Worm (Caenorhabditis elegans): ENCODE data around the gene F18E3.11.

The F18E3.11 gene

ce11 chrV:7413107-7413774 is at the start of gene F18E3.11:
TSS of gene F18E3.11 (plus strand) at chrV:7413482.
- TF ChIP-seq skn-1 (tag; optimal IDR thresholded peaks at IDR 0.05): no peak
- TF ChIP-seq hlh-11 (tag; optimal IDR thresholded peaks at IDR 0.05): peak; percentile 71
- no peak for TF ChIP-seq daf-12 (tag; optimal IDR thresholded peaks at IDR 0.05)
- peak; percentile 23; the same call in 1 of the 2 replicates for TF ChIP-seq dmd-6 (GFP tag; IDR thresholded peaks at IDR 0.05)
- peak; percentile 76 for TF ChIP-seq nhr-48 (tag; optimal IDR thresholded peaks at IDR 0.05)
- peak in 1 of 2 experiments; percentile 80 for TF ChIP-seq unc-62 (GFP tag; optimal IDR thresholded peaks at IDR 0.05 in 1 of 2)
- TF ChIP-seq unc-62 (tag; optimal IDR thresholded peaks at IDR 0.05): no peak
- TF ChIP-seq tra-1 (GFP tag; IDR thresholded peaks at IDR 0.05): 0 out of 2 replicates have a peak, but pooled peaks have one; percentile 29
- no peak for TF ChIP-seq attf-4 (tag; optimal IDR thresholded peaks at IDR 0.05)
- no peak for TF ChIP-seq ztf-7 (tag; optimal IDR thresholded peaks at IDR 0.05)
- peak in 1 of 2 experiments; percentile 69 for TF ChIP-seq mdl-1 (tag; optimal IDR thresholded peaks at IDR 0.05)
- peak; percentile 90 for TF ChIP-seq nhr-28 (tag; optimal IDR thresholded peaks at IDR 0.05)
- peak; percentile 65 for TF ChIP-seq hlh-30 (tag; optimal IDR thresholded peaks at IDR 0.05; ENCODE audit: insufficient read depth)
- no peak for TF ChIP-seq dmd-8 (GFP tag; IDR thresholded peaks at IDR 0.05)
- TF ChIP-seq lim-7 (GFP tag; IDR thresholded peaks at IDR 0.05): no peak
- peak; percentile 72 for TF ChIP-seq nhr-25 (tag; optimal IDR thresholded peaks at IDR 0.05; ENCODE audit: borderline replicate concordance, insufficient read depth)
- TF ChIP-seq mxl-3 (GFP tag; optimal IDR thresholded peaks at IDR 0.05): peak; percentile 45
- TF ChIP-seq duxl-1 (tag; optimal IDR thresholded peaks at IDR 0.05; ENCODE audit: poor library complexity): peak; percentile 10
- peak; percentile 77 for TF ChIP-seq aha-1 (tag)
- TF ChIP-seq F26F4.8 (GFP tag; conservative IDR thresholded peaks at IDR 0.05): no peak
- TF ChIP-seq egl-27 (tag; optimal IDR thresholded peaks at IDR 0.05): no peak
- no peak for TF ChIP-seq ceh-20 (GFP tag; IDR thresholded peaks at IDR 0.05)
- TF ChIP-seq nhr-6 (tag; optimal IDR thresholded peaks at IDR 0.05): no peak
- no peak for TF ChIP-seq jun-1 (tag; optimal IDR thresholded peaks at IDR 0.05)
- peak; percentile 94 for TF ChIP-seq ama-1 (optimal IDR thresholded peaks at IDR 0.05)
- 0 out of 2 replicates have a peak, but pooled peaks have one; percentile 35 for TF ChIP-seq T26A8.4 (GFP tag; IDR thresholded peaks at IDR 0.05)
- TF ChIP-seq ces-1 (GFP tag; optimal IDR thresholded peaks at IDR 0.05): no peak
- TF ChIP-seq lir-3 (tag; optimal IDR thresholded peaks at IDR 0.05): no peak
- peak; percentile 75; the same call in 1 of the 2 replicates for TF ChIP-seq mdt-29 (GFP tag; IDR thresholded peaks at IDR 0.05)
- TF ChIP-seq hif-1 (tag; optimal IDR thresholded peaks at IDR 0.05): peak in 1 of 2 experiments; percentile 50
- TF ChIP-seq zag-1 (tag; optimal IDR thresholded peaks at IDR 0.05): no peak

ce11 chrV:7364059-7364458 is 49.2 kb upstream of the F18E3.11 start, which contains the start of gene cyp-35A2:
TSS of gene cyp-35A2 (minus strand) at chrV:7364182.
- TF ChIP-seq ceh-62 (tag; optimal IDR thresholded peaks at IDR 0.05): no peak
- no peak for TF ChIP-seq ceh-28 (tag; optimal IDR thresholded peaks at IDR 0.05)
- TF ChIP-seq ceh-32 (tag; optimal IDR thresholded peaks at IDR 0.05; ENCODE audit: poor library complexity): no peak
- no peak for TF ChIP-seq saeg-2 (GFP tag; IDR thresholded peaks at IDR 0.05)
- TF ChIP-seq dmd-6 (GFP tag; IDR thresholded peaks at IDR 0.05): peak; percentile 57; the same call in 1 of the 2 replicates
- peak; percentile 53 for TF ChIP-seq hlh-11 (tag; optimal IDR thresholded peaks at IDR 0.05)
- TF ChIP-seq nhr-48 (tag; optimal IDR thresholded peaks at IDR 0.05): no peak
- TF ChIP-seq nhr-28 (tag; optimal IDR thresholded peaks at IDR 0.05): peak; percentile 71
- no peak for TF ChIP-seq vab-7 (GFP tag; IDR thresholded peaks at IDR 0.05)
- no peak for TF ChIP-seq F26F4.8 (GFP tag; conservative IDR thresholded peaks at IDR 0.05)
- TF ChIP-seq daf-16 (GFP tag; optimal IDR thresholded peaks at IDR 0.05): no peak
- TF ChIP-seq daf-16 (tag; optimal IDR thresholded peaks at IDR 0.05): peak; percentile 91
- TF ChIP-seq fkh-10 (GFP tag; optimal IDR thresholded peaks at IDR 0.05): no peak
- TF ChIP-seq pqm-1 (tag; optimal IDR thresholded peaks at IDR 0.05): peak; percentile 52
